Worm (Caenorhabditis elegans): ENCODE results near the gene Y51H7C.10.

Y51H7C.10 gene

DNA sequence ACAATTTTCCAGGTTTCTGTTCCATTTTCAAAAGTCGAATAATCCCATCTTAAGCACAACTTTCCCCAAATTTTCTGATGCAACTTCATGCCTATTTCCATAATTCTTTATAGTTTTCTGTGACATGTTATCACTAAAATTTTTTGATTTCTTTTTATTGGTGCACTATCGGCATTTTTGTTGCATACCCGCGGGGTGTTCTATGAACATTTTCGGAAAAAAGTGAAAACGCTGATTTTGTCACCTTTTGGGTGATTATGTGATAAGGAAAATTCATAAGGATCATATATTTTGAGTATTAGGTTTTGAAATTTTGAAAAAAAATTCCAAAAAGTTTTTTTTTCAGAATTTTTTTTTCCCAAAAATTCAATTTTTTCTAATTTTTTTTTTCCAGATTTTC is 37.1 kb downstream of the Y51H7C.10 start, which contains the start of gene aat-7:
TSS of gene aat-7 (plus strand) at position 393 of the 400 bp plus-strand sequence.
- TF ChIP-seq hlh-15 (tag; optimal IDR thresholded peaks at IDR 0.05) (no peak), ceh-18 (tag; optimal IDR thresholded peaks at IDR 0.05) (no peak), nhr-232 (tag; optimal IDR thresholded peaks at IDR 0.05) (no peak), mec-3 (tag; optimal IDR thresholded peaks at IDR 0.05; ENCODE audit: borderline replicate concordance) (no peak), ets-4 (tag; optimal IDR thresholded peaks at IDR 0.05) (no peak), elt-4 (tag; optimal IDR thresholded peaks at IDR 0.05) (no peak)

DNA sequence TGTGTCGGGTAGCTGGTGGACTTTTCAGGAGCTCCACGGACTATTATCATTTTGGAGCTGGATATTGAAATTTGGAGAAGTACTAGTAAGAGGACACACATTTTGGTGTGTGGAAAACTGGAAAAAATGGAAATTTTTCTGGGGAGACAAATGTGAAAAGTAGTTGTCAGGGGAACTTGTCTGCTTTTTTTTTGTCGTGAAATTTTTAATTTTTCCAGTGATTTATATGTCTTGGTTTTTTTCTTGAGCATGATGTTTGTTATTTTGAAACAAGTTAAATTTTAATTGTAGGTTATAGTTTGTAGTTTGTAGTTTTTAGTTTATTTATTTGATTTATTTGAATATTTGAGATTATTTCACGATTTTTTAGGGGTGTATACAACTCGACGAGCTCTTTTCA is 38.3 kb downstream of the Y51H7C.10 start, which contains the start of gene F54D12.7:
TSS of gene F54D12.7 (minus strand) at position 101 of the 400 bp plus-strand sequence.
- TF ChIP-seq ref-2 (tag; optimal IDR thresholded peaks at IDR 0.05) (no peak), ceh-14 (tag; optimal IDR thresholded peaks at IDR 0.05) (no peak), ztf-16 (tag; optimal IDR thresholded peaks at IDR 0.05) (no peak), ceh-34 (tag; optimal IDR thresholded peaks at IDR 0.05) (no peak), elt-2 (tag; optimal IDR thresholded peaks at IDR 0.05) (no peak), rnt-1 (tag; optimal IDR thresholded peaks at IDR 0.05) (no peak), hlh-8 (tag; optimal IDR thresholded peaks at IDR 0.05) (no peak), lim-6 (tag; optimal IDR thresholded peaks at IDR 0.05) (no peak), fkh-6 (tag; optimal IDR thresholded peaks at IDR 0.05) (no peak), ceh-24 (tag; optimal IDR thresholded peaks at IDR 0.05) (no peak), madf-2 (tag; optimal IDR thresholded peaks at IDR 0.05) (no peak), nhr-11 (tag; optimal IDR thresholded peaks at IDR 0.05) (no peak), T23F11.4 (GFP tag; optimal IDR thresholded peaks at IDR 0.05) (no peak)

DNA sequence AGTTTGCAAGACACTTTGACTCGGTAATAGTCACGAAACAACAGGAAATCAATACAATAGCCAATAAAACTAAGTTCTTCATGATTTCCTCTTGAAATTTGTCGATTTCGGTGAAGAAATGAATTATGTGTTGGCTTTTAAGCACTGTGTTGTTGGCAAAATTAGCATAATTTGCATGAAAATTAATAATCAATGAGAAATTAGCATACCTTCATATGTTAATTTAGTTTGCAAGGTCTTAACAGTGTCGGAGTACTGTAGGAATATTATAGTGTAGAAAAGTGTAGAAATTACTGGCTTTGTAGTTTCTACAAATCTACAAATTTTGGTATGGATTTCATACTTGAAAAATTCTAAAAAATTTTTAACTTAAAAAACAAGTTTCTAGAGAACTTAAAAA is 41.9 kb downstream of the Y51H7C.10 start, which contains the start of gene F54D12.9:
TSS of gene F54D12.9 (minus strand) at position 101 of the 400 bp plus-strand sequence.
- TF ChIP-seq ceh-45 (GFP tag; IDR thresholded peaks at IDR 0.05) (no peak), ref-2 (tag; optimal IDR thresholded peaks at IDR 0.05) (no peak), unc-86 (tag; optimal IDR thresholded peaks at IDR 0.05) (no peak), mec-3 (tag; optimal IDR thresholded peaks at IDR 0.05; ENCODE audit: borderline replicate concordance) (no peak), tbx-2 (tag; optimal IDR thresholded peaks at IDR 0.05) (no peak), ceh-34 (tag; optimal IDR thresholded peaks at IDR 0.05) (no peak)

DNA sequence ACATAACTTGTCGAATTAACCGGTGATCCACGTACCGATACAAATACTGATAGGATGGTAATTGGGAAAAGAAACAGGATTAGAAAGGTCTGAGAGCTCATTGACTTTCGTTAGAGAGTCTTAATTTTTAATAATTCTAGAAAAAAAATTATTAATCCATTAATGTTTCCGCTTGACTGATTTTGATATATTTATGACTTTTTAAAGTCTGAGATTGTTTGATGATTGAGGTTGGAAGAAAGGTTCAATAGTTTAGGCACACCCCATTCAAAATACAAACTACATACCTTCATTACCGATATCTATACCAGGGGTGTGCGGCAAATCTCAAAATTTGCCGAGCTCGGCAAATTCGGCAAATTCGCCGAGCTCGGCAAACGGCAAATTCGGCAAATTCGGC is 45.3 kb downstream of the Y51H7C.10 start, which contains the start of gene F54D12.10:
TSS of gene F54D12.10 (minus strand) at position 101 of the 400 bp plus-strand sequence.
- TF ChIP-seq nhr-11 (tag; optimal IDR thresholded peaks at IDR 0.05) (no peak), fkh-10 (GFP tag; optimal IDR thresholded peaks at IDR 0.05) (no peak)

DNA sequence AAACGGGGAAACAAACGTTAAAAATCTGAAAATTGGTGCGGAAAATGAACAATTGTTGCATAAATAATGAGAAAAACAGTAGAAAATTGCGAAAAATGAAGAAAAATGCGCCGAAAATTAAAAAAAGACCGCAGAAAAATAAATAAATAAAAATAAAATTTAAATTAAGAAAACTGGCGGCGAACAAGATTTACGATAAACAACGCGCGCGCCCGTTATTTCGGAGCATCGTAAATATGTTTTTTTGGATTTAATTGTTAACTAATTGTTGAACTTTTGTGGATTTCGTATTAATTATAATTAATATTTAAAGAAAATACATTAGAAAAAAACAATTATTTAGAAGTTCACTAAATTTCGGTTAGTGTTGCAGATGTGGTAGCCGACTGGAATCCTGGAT is 46.8 kb downstream of the Y51H7C.10 start:
- TF ChIP-seq C08G9.2 (tag; optimal IDR thresholded peaks at IDR 0.05) (no peak), ceh-34 (tag; optimal IDR thresholded peaks at IDR 0.05) (no peak), C38D4.7 (GFP tag; optimal IDR thresholded peaks at IDR 0.05) (no peak), K02D7.2 (tag; optimal IDR thresholded peaks at IDR 0.05) (no peak), pha-2 (tag; optimal IDR thresholded peaks at IDR 0.05) (no peak), pag-3 (tag; optimal IDR thresholded peaks at IDR 0.05; ENCODE audit: borderline replicate concordance) (no peak), tbx-2 (tag; optimal IDR thresholded peaks at IDR 0.05) (no peak), unc-55 (GFP tag; optimal IDR thresholded peaks at IDR 0.05) (no peak), ceh-22 (tag; optimal IDR thresholded peaks at IDR 0.05) (no peak), dve-1 (tag; optimal IDR thresholded peaks at IDR 0.05) (no peak), ceh-18 (tag; optimal IDR thresholded peaks at IDR 0.05) (no peak), hlh-15 (tag; optimal IDR thresholded peaks at IDR 0.05) (no peak)

DNA sequence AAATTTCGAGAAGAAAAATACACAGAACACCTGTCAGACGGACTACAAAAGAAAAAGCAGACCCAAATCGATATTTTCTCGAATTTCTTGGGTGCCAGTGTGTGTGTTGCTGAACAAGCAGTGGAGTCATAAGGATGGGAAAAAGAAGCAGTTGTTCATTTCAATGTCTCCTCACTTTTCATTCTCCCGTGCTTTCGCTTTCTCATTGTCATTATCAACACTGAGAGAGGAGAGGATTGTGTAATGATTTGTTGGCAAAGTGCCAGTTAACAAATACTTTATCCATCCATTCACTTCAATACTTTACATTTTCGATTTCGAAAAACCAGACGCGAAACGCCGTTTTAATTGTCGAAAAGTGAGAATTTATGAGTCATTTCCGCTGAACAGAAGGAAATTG is 47.9 kb downstream of the Y51H7C.10 start:
- TF ChIP-seq eyg-1 (tag; optimal IDR thresholded peaks at IDR 0.05) (no peak), ceh-18 (tag; optimal IDR thresholded peaks at IDR 0.05) (peak; percentile 42)

Measured in whole organism, late embryonic.